Worm (Caenorhabditis elegans) whole organism, L3 larva: ENCODE data around the gene C25H3.15.
"Not testable (repeated sequence)": the region's sequence is repeated elsewhere in the genome, so short reads cannot be mapped to it uniquely, and the experiment has no call there.

Source experiments
- R02D3.7 ChIP-seq: fragments of 150-350 bp; optimal IDR thresholded peaks from 2 replicates; lab custom pipeline; 2014; ENCODE audit warnings: missing biosample characterization, missing genetic modification characterization
- aly-2 ChIP-seq: fragments of 150-350 bp; optimal IDR thresholded peaks from 2 replicates; lab custom pipeline; 2014; ENCODE audit warnings: missing biosample characterization, missing genetic modification characterization
- ama-1 ChIP-seq: fragments of 150-350 bp; optimal IDR thresholded peaks from 2 replicates; lab custom pipeline; 2018
- ceh-28 ChIP-seq: fragments of 150-350 bp; optimal IDR thresholded peaks from 2 replicates; lab custom pipeline; 2014; ENCODE audit warnings: missing biosample characterization, missing genetic modification reagents, missing genetic modification characterization
- elt-1 ChIP-seq: fragments of 150-350 bp; optimal IDR thresholded peaks from 2 replicates; lab custom pipeline; 2014; ENCODE audit warnings: missing biosample characterization, missing genetic modification characterization
- nhr-12 ChIP-seq: fragments of 150-350 bp; optimal IDR thresholded peaks from 2 replicates; lab custom pipeline; 2014; ENCODE audit warnings: missing biosample characterization, missing genetic modification characterization
- nhr-28 ChIP-seq: fragments of 150-350 bp; optimal IDR thresholded peaks from 2 replicates; lab custom pipeline; 2014; ENCODE audit warnings: missing biosample characterization, missing genetic modification characterization
- nhr-76 ChIP-seq: fragments of 150-350 bp; sonication (generic microtip); optimal IDR thresholded peaks from 5 replicates; lab custom pipeline; 2014; ENCODE audit warnings: missing biosample characterization, missing genetic modification characterization
- pha-4 ChIP-seq: fragments of 150-350 bp; optimal IDR thresholded peaks from 2 replicates; lab custom pipeline; 2014; ENCODE audit warnings: missing biosample characterization, missing genetic modification reagents, missing genetic modification characterization
- pqm-1 ChIP-seq: fragments of 150-350 bp; optimal IDR thresholded peaks from 2 replicates; lab custom pipeline; 2017; ENCODE audit warnings: missing biosample characterization, missing genetic modification characterization, inconsistent platforms
- skn-1 ChIP-seq: fragments of 150-350 bp; optimal IDR thresholded peaks from 2 replicates; lab custom pipeline; 2014; ENCODE audit warnings: missing biosample characterization, missing genetic modification characterization
- tbx-2 ChIP-seq: sonication (generic microtip); optimal IDR thresholded peaks from 2 replicates; lab custom pipeline; 2016; ENCODE audit warnings: mild to moderate bottlenecking, missing genetic modification characterization, missing compliant biosample characterization

- not testable (repeated sequence) for TF ChIP-seq nhr-12 (tag; lab: Kevin White, UChicago); nhr-76 (tag; lab: Kevin White, UChicago); pqm-1 (tag; lab: Kevin White, UChicago); aly-2; tbx-2 (tag; lab: Kevin White, UChicago); ceh-28 (tag; lab: Kevin White, UChicago); skn-1 (tag; lab: Kevin White, UChicago); elt-1 (tag; lab: Kevin White, UChicago); pha-4; R02D3.7; nhr-28 (tag; lab: Kevin White, UChicago); ama-1 (lab: Kevin White, UChicago)
These were observed 42.7 kb upstream of the C25H3.15 start, which contains the start of the genes eif-3.L and npl-4.2 for ce11 chrII:5622383-5622939.
